Fruit fly (Drosophila melanogaster): ENCODE data around the gene Ugt316A1.

Ugt316A1 gene

DNA sequence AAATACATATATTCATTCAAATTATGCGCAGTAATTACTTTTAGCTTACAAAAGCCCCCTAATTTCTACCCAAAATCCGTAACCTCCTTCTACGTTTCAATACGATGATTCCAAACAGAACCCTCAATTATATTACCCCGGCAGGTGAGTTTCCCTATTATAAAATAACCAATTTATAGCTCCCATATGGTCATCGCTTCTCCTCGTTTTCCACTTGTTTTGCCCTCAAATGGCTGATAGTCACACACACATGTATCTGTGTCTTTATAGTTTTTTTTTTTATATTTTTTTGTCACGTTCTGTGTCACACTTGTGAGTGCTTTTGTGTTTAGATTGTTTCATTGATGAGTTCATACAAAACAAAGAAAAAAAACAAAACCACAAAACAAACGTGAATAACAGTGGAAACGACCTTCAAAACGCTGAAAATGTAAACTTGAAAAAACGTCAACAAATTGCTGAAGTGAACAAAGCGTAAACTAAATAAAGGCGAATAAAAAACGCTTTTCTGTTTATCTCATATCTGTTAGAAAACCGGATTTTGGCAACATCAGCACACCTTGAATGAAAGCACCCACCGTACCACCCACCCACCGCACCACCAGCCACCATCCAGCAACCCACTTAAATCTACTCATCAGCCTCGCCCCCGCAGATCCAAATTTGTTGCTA lies 8.7 kb upstream of the Ugt316A1 start:
- TF ChIP-seq foxo (GFP tag; optimal IDR thresholded peaks at IDR 0.05) (peak in 1 of 2 experiments; percentile 1), ey (GFP tag; optimal IDR thresholded peaks at IDR 0.05) (no peak)

DNA sequence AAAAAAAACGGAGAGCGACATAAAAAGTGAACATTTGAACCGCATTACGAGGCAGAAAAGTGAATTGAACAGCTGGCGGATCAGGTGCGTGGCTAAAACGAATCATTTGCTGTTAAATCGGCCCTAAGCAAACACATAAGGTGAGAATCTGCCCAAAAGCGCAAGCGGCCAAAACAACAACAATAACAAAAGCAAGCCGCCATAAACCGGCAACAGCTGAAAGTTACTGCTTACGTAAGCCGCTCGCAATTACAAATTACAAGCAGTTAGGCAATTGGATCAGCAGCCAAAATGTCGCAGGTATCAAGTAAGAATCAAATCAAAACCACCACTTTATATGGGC lies 765 bp upstream of the Ugt316A1 start:
- TF ChIP-seq lola (GFP tag; optimal IDR thresholded peaks at IDR 0.05) (no peak), Hr83 (GFP tag; optimal IDR thresholded peaks at IDR 0.05; ENCODE audit: poor library complexity, severe bottlenecking) (peak; percentile 3)

DNA sequence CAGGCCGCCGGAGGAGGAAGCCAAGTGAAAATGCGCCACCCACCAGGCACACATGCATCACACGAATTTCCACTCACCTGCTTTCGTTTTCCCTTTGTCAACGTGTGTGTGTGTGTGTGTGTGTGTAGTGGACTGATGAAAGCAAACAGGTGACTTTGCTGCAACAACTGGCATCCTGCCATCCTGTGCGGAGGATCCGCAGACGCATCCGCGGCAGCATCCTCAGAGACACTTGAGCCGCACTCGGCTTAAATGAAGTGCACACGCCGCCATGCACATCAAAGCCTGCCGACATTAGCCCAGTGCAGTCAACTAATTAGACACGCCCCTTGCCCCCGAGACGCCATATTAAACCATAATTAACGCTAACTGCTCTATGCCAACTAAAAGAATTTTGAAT lies 3.8 kb downstream of the Ugt316A1 start:
- no peak for TF ChIP-seq woc (GFP tag; optimal IDR thresholded peaks at IDR 0.05)
- TF ChIP-seq foxo (GFP tag; optimal IDR thresholded peaks at IDR 0.05), result no peak
- no peak for TF ChIP-seq Sp1 (GFP tag; optimal IDR thresholded peaks at IDR 0.05)
- no peak for TF ChIP-seq dmrt93B (GFP tag; optimal IDR thresholded peaks at IDR 0.05)
- no peak for TF ChIP-seq fru (GFP tag; optimal IDR thresholded peaks at IDR 0.05)
- no peak for TF ChIP-seq Rel (GFP tag; optimal IDR thresholded peaks at IDR 0.05)
- no peak for TF ChIP-seq Rel (tag; optimal IDR thresholded peaks at IDR 0.05)
- TF ChIP-seq GATAd (GFP tag; optimal IDR thresholded peaks at IDR 0.05), result no peak
- no peak for TF ChIP-seq Dfd (GFP tag; optimal IDR thresholded peaks at IDR 0.05)
- no peak for TF ChIP-seq Myc (optimal IDR thresholded peaks at IDR 0.05)

DNA sequence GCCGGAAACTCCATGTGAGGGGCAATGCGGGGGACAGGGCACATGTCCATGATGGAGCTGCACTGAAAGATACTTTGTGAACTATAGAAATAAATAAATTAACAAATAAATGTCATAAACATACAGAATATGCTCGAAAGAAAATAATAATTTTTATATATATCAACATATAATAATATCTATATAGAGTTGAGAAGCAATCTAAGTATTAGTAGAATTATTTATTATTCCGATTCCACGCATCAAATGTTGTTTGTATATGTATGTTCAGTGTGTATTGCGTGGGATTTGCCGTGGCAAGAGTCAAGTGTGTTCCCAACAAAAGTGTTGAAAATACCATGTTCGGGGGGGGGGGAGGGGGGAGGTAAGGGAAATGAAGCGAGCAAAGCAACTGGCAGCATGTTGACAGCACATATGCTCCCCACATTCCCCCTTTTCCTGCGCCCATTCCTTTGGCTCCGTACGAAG lies 5.7 kb downstream of the Ugt316A1 start:
- TF ChIP-seq sv (GFP tag; optimal IDR thresholded peaks at IDR 0.05) (no peak), CrebA (GFP tag; optimal IDR thresholded peaks at IDR 0.05; ENCODE audit: borderline replicate concordance) (no peak), GATAd (GFP tag; optimal IDR thresholded peaks at IDR 0.05) (no peak), OdsH (GFP tag; optimal IDR thresholded peaks at IDR 0.05) (peak; percentile 24), br (GFP tag; optimal IDR thresholded peaks at IDR 0.05) (no peak), Hr78 (GFP tag; optimal IDR thresholded peaks at IDR 0.05) (no peak), Sp1 (GFP tag; optimal IDR thresholded peaks at IDR 0.05) (peak; percentile 27), lola (GFP tag; optimal IDR thresholded peaks at IDR 0.05) (no peak), usp (GFP tag; optimal IDR thresholded peaks at IDR 0.05) (no peak), pan (optimal IDR thresholded peaks at IDR 0.05) (no peak), Vsx2 (GFP tag; optimal IDR thresholded peaks at IDR 0.05; ENCODE audit: partially characterized antibody) (no peak), woc (GFP tag; optimal IDR thresholded peaks at IDR 0.05) (no peak), Myc (optimal IDR thresholded peaks at IDR 0.05) (no peak), jim (GFP tag; optimal IDR thresholded peaks at IDR 0.05) (no peak), Hr83 (GFP tag; optimal IDR thresholded peaks at IDR 0.05; ENCODE audit: poor library complexity, severe bottlenecking) (no peak), Mio (GFP tag; optimal IDR thresholded peaks at IDR 0.05) (no peak), CG32264 (GFP tag; optimal IDR thresholded peaks at IDR 0.05) (no peak), Abd-B (GFP tag; optimal IDR thresholded peaks at IDR 0.05) (no peak), HLH106 (tag; optimal IDR thresholded peaks at IDR 0.05) (peak; percentile 30), Hnf4 (GFP tag; optimal IDR thresholded peaks at IDR 0.05) (no peak), dsf (GFP tag; optimal IDR thresholded peaks at IDR 0.05; ENCODE audit: borderline replicate concordance) (no peak), Dif (GFP tag; optimal IDR thresholded peaks at IDR 0.05; ENCODE audit: partially characterized antibody) (no peak), N (GFP tag; optimal IDR thresholded peaks at IDR 0.05) (no peak), Jra (GFP tag; optimal IDR thresholded peaks at IDR 0.05) (no peak), Rel (GFP tag; optimal IDR thresholded peaks at IDR 0.05) (no peak), Rel (tag; optimal IDR thresholded peaks at IDR 0.05) (no peak), CG9705 (GFP tag; optimal IDR thresholded peaks at IDR 0.05) (no peak), dmrt93B (GFP tag; optimal IDR thresholded peaks at IDR 0.05) (no peak), rgr (GFP tag; optimal IDR thresholded peaks at IDR 0.05) (peak; percentile 19), fru (GFP tag; optimal IDR thresholded peaks at IDR 0.05) (no peak), dl (GFP tag; optimal IDR thresholded peaks at IDR 0.05; ENCODE audit: insufficient read depth in 1 of 2, partially characterized antibody in 2 of 2) (no peak), Dfd (GFP tag; optimal IDR thresholded peaks at IDR 0.05) (peak; percentile 95), foxo (GFP tag; optimal IDR thresholded peaks at IDR 0.05) (peak in 1 of 2 experiments; percentile 40), ey (GFP tag; optimal IDR thresholded peaks at IDR 0.05) (no peak), h (GFP tag; optimal IDR thresholded peaks at IDR 0.05) (peak; percentile 1), tai (GFP tag; optimal IDR thresholded peaks at IDR 0.05) (no peak), sage (GFP tag; optimal IDR thresholded peaks at IDR 0.05) (no peak), brk (GFP tag; optimal IDR thresholded peaks at IDR 0.05) (no peak), psq (GFP tag; optimal IDR thresholded peaks at IDR 0.05) (peak; percentile 47)
